5 worm cellular contexts compared by ENCODE assay signal in the genomic region with DNA sequence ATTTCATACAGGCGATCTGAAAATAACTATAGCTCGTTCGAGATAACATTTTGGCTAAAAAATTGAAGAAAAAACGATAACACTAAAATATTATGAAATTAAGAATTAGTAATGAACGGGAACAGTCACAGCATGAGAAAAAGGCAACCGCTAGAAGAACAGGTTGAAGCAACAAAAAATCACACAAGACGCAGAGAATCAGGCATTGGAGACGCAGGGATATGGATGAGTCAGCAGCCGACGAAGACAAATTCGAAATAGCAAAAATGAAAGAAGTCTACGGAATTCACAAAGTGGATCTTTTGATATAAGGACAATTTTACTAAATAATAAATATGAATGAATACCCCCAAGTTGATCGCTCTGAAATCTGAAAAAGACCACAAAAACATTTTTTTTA.
A peak's percentile ranks its signal among the peaks of the same experiment; 100 is the strongest.
TF ChIP-seq lines count a peak whose summit lies in the region.

TSS of gene tag-77 (minus strand) at position 15 of the 400 bp plus-strand sequence.

TF ChIP-seq in whole organism, L1 larva, 84 proteins besides CTCF, POLR2A, EP300 and RAD21 (continues in another document):
- TF ChIP-seq xbp-1 (tag; optimal IDR thresholded peaks at IDR 0.05; lab: Kevin White, UChicago) = no peak
- TF ChIP-seq fkh-10 (GFP tag; optimal IDR thresholded peaks at IDR 0.05; lab: Kevin White, UChicago) = no peak
- no peak for TF ChIP-seq zip-4 (GFP tag; optimal IDR thresholded peaks at IDR 0.05; lab: Kevin White, UChicago)
- peak; percentile 84 for TF ChIP-seq fos-1 (tag; optimal IDR thresholded peaks at IDR 0.05; lab: Kevin White, UChicago)
- TF ChIP-seq ceh-63 (GFP tag; optimal IDR thresholded peaks at IDR 0.05; lab: Kevin White, UChicago) = no peak
- no peak for TF ChIP-seq efl-3 (GFP tag; optimal IDR thresholded peaks at IDR 0.05; lab: Kevin White, UChicago)
- no peak for TF ChIP-seq isw-1 (GFP tag; IDR thresholded peaks at IDR 0.05; lab: Robert Waterston, UW)
- TF ChIP-seq efl-1 (optimal IDR thresholded peaks at IDR 0.05; lab: Kevin White, UChicago) = peak; percentile 6 to 51
- TF ChIP-seq efl-1 (GFP tag; optimal IDR thresholded peaks at IDR 0.05 in 1 of 2; lab: Kevin White, UChicago) = no peak
- no peak for TF ChIP-seq pax-3 (tag; optimal IDR thresholded peaks at IDR 0.05; lab: Kevin White, UChicago)
- TF ChIP-seq mef-2 (tag; optimal IDR thresholded peaks at IDR 0.05; lab: Kevin White, UChicago) = no peak
- TF ChIP-seq sox-4 (tag; optimal IDR thresholded peaks at IDR 0.05; lab: Kevin White, UChicago) = no peak
- no peak for TF ChIP-seq mdl-1 (tag; optimal IDR thresholded peaks at IDR 0.05; lab: Kevin White, UChicago)
- TF ChIP-seq mep-1 (tag; optimal IDR thresholded peaks at IDR 0.05; lab: Kevin White, UChicago) = no peak
- no peak for TF ChIP-seq dpl-1 (GFP tag; optimal IDR thresholded peaks at IDR 0.05; lab: Kevin White, UChicago)
- no peak for TF ChIP-seq tbx-2 (tag; optimal IDR thresholded peaks at IDR 0.05; lab: Kevin White, UChicago)
- TF ChIP-seq nhr-237 (tag; optimal IDR thresholded peaks at IDR 0.05; lab: Kevin White, UChicago) = no peak
- no peak for TF ChIP-seq sptf-1 (tag; optimal IDR thresholded peaks at IDR 0.05; lab: Kevin White, UChicago)

TF ChIP-seq in whole organism, L2 larva, 48 proteins besides CTCF, POLR2A, EP300 and RAD21:
- peak; percentile 92 for TF ChIP-seq fos-1 (tag; optimal IDR thresholded peaks at IDR 0.05; lab: Kevin White, UChicago)
- TF ChIP-seq ceh-82 (tag; optimal IDR thresholded peaks at IDR 0.05; lab: Kevin White, UChicago) = no peak
- peak; percentile 26 for TF ChIP-seq snpc-4 (tag; optimal IDR thresholded peaks at IDR 0.05; lab: Kevin White, UChicago)
- TF ChIP-seq nhr-129 (tag; optimal IDR thresholded peaks at IDR 0.05; lab: Kevin White, UChicago) = peak; percentile 20
TF ChIP-seq in whole organism, L2 larva: peak in this region for 3.

TF ChIP-seq in whole organism, L3 larva, 47 proteins besides CTCF, POLR2A, EP300 and RAD21:
- TF ChIP-seq nhr-12 (tag; optimal IDR thresholded peaks at IDR 0.05; lab: Kevin White, UChicago) (no peak), hmg-11 (tag; optimal IDR thresholded peaks at IDR 0.05; lab: Kevin White, UChicago) (no peak), fkh-2 (tag; optimal IDR thresholded peaks at IDR 0.05; lab: Kevin White, UChicago) (no peak), nhr-25 (tag; optimal IDR thresholded peaks at IDR 0.05; lab: Kevin White, UChicago) (peak; percentile 13), jun-1 (tag; optimal IDR thresholded peaks at IDR 0.05; lab: Kevin White, UChicago) (peak; percentile 34), snpc-4 (tag; optimal IDR thresholded peaks at IDR 0.05; lab: Kevin White, UChicago) (peak; percentile 50), egl-5 (tag; optimal IDR thresholded peaks at IDR 0.05; lab: Kevin White, UChicago) (no peak)

TF ChIP-seq in whole organism, L4 larva, 104 proteins besides CTCF, POLR2A, EP300 and RAD21 (continues in another document):
- TF ChIP-seq mdl-1 (tag; optimal IDR thresholded peaks at IDR 0.05; lab: Kevin White, UChicago) (peak in 1 of 2 experiments; percentile 4), daf-16 (GFP tag; optimal IDR thresholded peaks at IDR 0.05; lab: Kevin White, UChicago) (no peak), daf-16 (tag; optimal IDR thresholded peaks at IDR 0.05; lab: Kevin White, UChicago) (no peak), nhr-6 (tag; optimal IDR thresholded peaks at IDR 0.05; lab: Kevin White, UChicago) (peak; percentile 13), hlh-30 (tag; optimal IDR thresholded peaks at IDR 0.05; lab: Kevin White, UChicago; ENCODE audit: insufficient read depth) (peak; percentile 36), dve-1 (tag; optimal IDR thresholded peaks at IDR 0.05; lab: Kevin White, UChicago; ENCODE audit: insufficient read depth) (peak; percentile 21), arid-1 (GFP tag; conservative IDR thresholded peaks at IDR 0.05; lab: Robert Waterston, UW) (peak; percentile 23; the same call in 1 of the 2 replicates), egl-27 (tag; optimal IDR thresholded peaks at IDR 0.05; lab: Kevin White, UChicago) (no peak), dmd-9 (GFP tag; IDR thresholded peaks at IDR 0.05; lab: Robert Waterston, UW) (no peak), jun-1 (tag; optimal IDR thresholded peaks at IDR 0.05; lab: Kevin White, UChicago) (no peak), ces-1 (GFP tag; optimal IDR thresholded peaks at IDR 0.05; lab: Kevin White, UChicago) (no peak), mxl-3 (GFP tag; optimal IDR thresholded peaks at IDR 0.05; lab: Kevin White, UChicago) (no peak), mxl-2 (GFP tag; conservative IDR thresholded peaks at IDR 0.05; lab: Robert Waterston, UW) (no peak), lsy-2 (tag; optimal IDR thresholded peaks at IDR 0.05; lab: Kevin White, UChicago) (no peak), dmd-6 (GFP tag; IDR thresholded peaks at IDR 0.05; lab: Robert Waterston, UW) (no peak), zip-2 (tag; optimal IDR thresholded peaks at IDR 0.05; lab: Kevin White, UChicago) (no peak), zag-1 (tag; optimal IDR thresholded peaks at IDR 0.05; lab: Kevin White, UChicago) (no peak), F44E2.7 (GFP tag; IDR thresholded peaks at IDR 0.05; lab: Robert Waterston, UW) (no peak), Y105C5A.15 (GFP tag; IDR thresholded peaks at IDR 0.05; lab: Robert Waterston, UW) (no peak), ceh-62 (tag; optimal IDR thresholded peaks at IDR 0.05; lab: Kevin White, UChicago) (no peak), tra-1 (GFP tag; IDR thresholded peaks at IDR 0.05; lab: Robert Waterston, UW) (no peak), ceh-20 (GFP tag; IDR thresholded peaks at IDR 0.05; lab: Robert Waterston, UW) (no peak), nhr-28 (tag; optimal IDR thresholded peaks at IDR 0.05; lab: Kevin White, UChicago) (peak; percentile 26), hmg-1.1 (GFP tag; IDR thresholded peaks at IDR 0.05; lab: Robert Waterston, UW) (no peak), gei-8 (GFP tag; optimal IDR thresholded peaks at IDR 0.05; lab: Kevin White, UChicago) (no peak), unc-62 (GFP tag; optimal IDR thresholded peaks at IDR 0.05 in 1 of 2; lab: Kevin White, UChicago) (no peak), unc-62 (tag; optimal IDR thresholded peaks at IDR 0.05; lab: Kevin White, UChicago) (no peak), tag-97 (GFP tag; IDR thresholded peaks at IDR 0.05; lab: Robert Waterston, UW) (no peak), lir-3 (tag; optimal IDR thresholded peaks at IDR 0.05; lab: Kevin White, UChicago) (no peak), ztf-7 (tag; optimal IDR thresholded peaks at IDR 0.05; lab: Kevin White, UChicago) (no peak), aly-2 (tag; optimal IDR thresholded peaks at IDR 0.05; lab: Kevin White, UChicago) (no peak), lin-29 (GFP tag; IDR thresholded peaks at IDR 0.05; lab: Robert Waterston, UW) (no peak)

TF ChIP-seq in whole organism, young adult, 124 proteins besides CTCF, POLR2A, EP300 and RAD21:
- TF ChIP-seq B0336.3 (GFP tag; IDR thresholded peaks at IDR 0.05; lab: Robert Waterston, UW) (0 out of 2 replicates have a peak, but pooled peaks have one; percentile 21), F55B11.4 (tag; optimal IDR thresholded peaks at IDR 0.05; lab: Kevin White, UChicago; ENCODE audit: borderline replicate concordance, insufficient read depth) (no peak), F52B5.7 (tag; optimal IDR thresholded peaks at IDR 0.05; lab: Kevin White, UChicago) (no peak), B0261.1 (tag; optimal IDR thresholded peaks at IDR 0.05; lab: Kevin White, UChicago) (no peak), cebp-2 (GFP tag; IDR thresholded peaks at IDR 0.05; lab: Robert Waterston, UW) (no peak), madf-6 (GFP tag; IDR thresholded peaks at IDR 0.05; lab: Robert Waterston, UW) (0 out of 2 replicates have a peak, but pooled peaks have one; percentile 31), ceh-40 (GFP tag; IDR thresholded peaks at IDR 0.05; lab: Robert Waterston, UW) (no peak), nhr-179 (tag; optimal IDR thresholded peaks at IDR 0.05; lab: Kevin White, UChicago) (no peak), pbrm-1 (GFP tag; IDR thresholded peaks at IDR 0.05; lab: Robert Waterston, UW) (no peak), cebp-1 (GFP tag; IDR thresholded peaks at IDR 0.05; lab: Robert Waterston, UW) (no peak), cebp-1 (tag; optimal IDR thresholded peaks at IDR 0.05; lab: Kevin White, UChicago) (peak; percentile 60), snpc-4 (GFP tag; optimal IDR thresholded peaks at IDR 0.05; lab: Kevin White, UChicago) (no peak), snpc-4 (tag; optimal IDR thresholded peaks at IDR 0.05; lab: Kevin White, UChicago) (peak in 1 of 4 experiments; percentile 17), die-1 (tag; optimal IDR thresholded peaks at IDR 0.05; lab: Kevin White, UChicago) (no peak), lsl-1 (GFP tag; optimal IDR thresholded peaks at IDR 0.05; lab: Kevin White, UChicago) (no peak), C06A6.2 (GFP tag; conservative IDR thresholded peaks at IDR 0.05; lab: Robert Waterston, UW) (no peak), lin-26 (GFP tag; IDR thresholded peaks at IDR 0.05; lab: Robert Waterston, UW) (0 out of 2 replicates have a peak, but pooled peaks have one; percentile 50)
